Worm (Caenorhabditis elegans) whole organism, mixed stage, embryonic: Measurements from ENCODE around the gene daf-4.

Source experiments
- bed-3 ChIP-seq: fragments of 200-800 bp; sonication (Bioruptor generic); optimal IDR thresholded peaks from 3 replicates; lab custom pipeline; 2018; ENCODE audit warnings: mild to moderate bottlenecking, missing genetic modification characterization, moderate library complexity, missing compliant biosample characterization
- blmp-1 ChIP-seq: fragments of 150-350 bp; optimal IDR thresholded peaks from 2 replicates; lab custom pipeline; 2014; ENCODE audit warnings: missing biosample characterization, missing genetic modification characterization
- ceh-39 ChIP-seq: fragments of 150-350 bp; optimal IDR thresholded peaks from 2 replicates; lab custom pipeline; 2014; ENCODE audit warnings: missing biosample characterization, missing genetic modification characterization
- ces-1 ChIP-seq: fragments of 150-350 bp; optimal IDR thresholded peaks from 2 replicates; lab custom pipeline; 2014; ENCODE audit warnings: missing biosample characterization, missing genetic modification reagents, missing genetic modification characterization
- drap-1 ChIP-seq: fragments of 200-800 bp; sonication (Bioruptor generic); optimal IDR thresholded peaks from 3 replicates; lab custom pipeline; 2018; ENCODE audit warnings: mild to moderate bottlenecking, missing genetic modification characterization, missing compliant biosample characterization
- elt-1 ChIP-seq: sonication (generic microtip); optimal IDR thresholded peaks from 2 replicates; lab custom pipeline; 2017; ENCODE audit warnings: missing genetic modification characterization, mild to moderate bottlenecking, missing compliant biosample characterization, antibody characterized with exemption, moderate library complexity, borderline replicate concordance; ENCODE audit not compliant: insufficient read depth
- elt-3 ChIP-seq: fragments of 150-350 bp; optimal IDR thresholded peaks from 2 replicates; lab custom pipeline; 2014; ENCODE audit warnings: missing biosample characterization, missing genetic modification characterization
- flh-1 ChIP-seq: fragments of 200-800 bp; sonication (Bioruptor generic); optimal IDR thresholded peaks from 2 replicates; lab custom pipeline; 2018; ENCODE audit warnings: mild to moderate bottlenecking, missing genetic modification characterization, moderate library complexity, missing compliant biosample characterization
- ham-2 ChIP-seq: fragments of 200-800 bp; sonication (Bioruptor generic); optimal IDR thresholded peaks from 2 replicates; lab custom pipeline; 2018; ENCODE audit warnings: mild to moderate bottlenecking, missing genetic modification characterization, missing compliant biosample characterization
- hlh-1 ChIP-seq: fragments of 150-350 bp; optimal IDR thresholded peaks from 2 replicates; lab custom pipeline; 2014; ENCODE audit warnings: missing biosample characterization, missing genetic modification reagents, missing genetic modification characterization
- lin-13 ChIP-seq: fragments of 150-350 bp; optimal IDR thresholded peaks from 2 replicates; lab custom pipeline; 2014; ENCODE audit warnings: missing biosample characterization, missing genetic modification characterization
- lin-32 ChIP-seq: fragments of 200-800 bp; sonication (Bioruptor generic); optimal IDR thresholded peaks from 2 replicates; lab custom pipeline; 2018; ENCODE audit warnings: mild to moderate bottlenecking, missing genetic modification characterization, missing compliant biosample characterization
- lsy-2 ChIP-seq: fragments of 150-350 bp; optimal IDR thresholded peaks from 2 replicates; lab custom pipeline; 2014; ENCODE audit warnings: missing biosample characterization, missing genetic modification characterization
- mab-5 ChIP-seq: fragments of 150-350 bp; optimal IDR thresholded peaks from 2 replicates; lab custom pipeline; 2014; ENCODE audit warnings: missing biosample characterization, missing genetic modification characterization
- mep-1 ChIP-seq: fragments of 150-350 bp; optimal IDR thresholded peaks from 2 replicates; lab custom pipeline; 2017; ENCODE audit warnings: missing biosample characterization, missing genetic modification reagents, missing genetic modification characterization, inconsistent platforms
- mls-2 ChIP-seq: sonication (generic microtip); optimal IDR thresholded peaks from 2 replicates; lab custom pipeline; 2016; ENCODE audit warnings: mild to moderate bottlenecking, missing genetic modification characterization, moderate library complexity, missing compliant biosample characterization
- nhr-12 ChIP-seq: fragments of 150-350 bp; optimal IDR thresholded peaks from 2 replicates; lab custom pipeline; 2014; ENCODE audit warnings: missing biosample characterization, missing genetic modification characterization
- nhr-2 ChIP-seq: fragments of 150-350 bp; optimal IDR thresholded peaks from 2 replicates; lab custom pipeline; 2014; ENCODE audit warnings: missing biosample characterization, missing genetic modification characterization
- nhr-237 ChIP-seq: fragments of 150-350 bp; optimal IDR thresholded peaks from 2 replicates; lab custom pipeline; 2014; ENCODE audit warnings: missing biosample characterization, missing genetic modification characterization
- nhr-28 ChIP-seq: fragments of 150-350 bp; optimal IDR thresholded peaks from 2 replicates; lab custom pipeline; 2014; ENCODE audit warnings: missing biosample characterization, missing genetic modification characterization
- nhr-76 ChIP-seq: sonication (generic microtip); optimal IDR thresholded peaks from 2 replicates; lab custom pipeline; 2017; ENCODE audit warnings: missing biosample characterization, missing genetic modification characterization
- pha-4 ChIP-seq: fragments of 150-350 bp; optimal IDR thresholded peaks from 2 replicates; lab custom pipeline; 2018; ENCODE audit warnings: missing biosample characterization, missing genetic modification reagents, missing genetic modification characterization
- sem-2 ChIP-seq: fragments of 200-800 bp; sonication (Bioruptor generic); optimal IDR thresholded peaks from 2 replicates; lab custom pipeline; 2018; ENCODE audit warnings: mild to moderate bottlenecking, missing genetic modification characterization, missing compliant biosample characterization
- sptf-1 ChIP-seq: sonication (generic microtip); optimal IDR thresholded peaks from 2 replicates; lab custom pipeline; 2017; ENCODE audit warnings: mild to moderate bottlenecking, missing genetic modification characterization, moderate library complexity, missing compliant biosample characterization
- tbx-8 ChIP-seq: fragments of 200-800 bp; sonication (Bioruptor generic); optimal IDR thresholded peaks from 2 replicates; lab custom pipeline; 2018; ENCODE audit warnings: mild to moderate bottlenecking, missing genetic modification characterization, moderate library complexity, missing compliant biosample characterization
- unc-120 ChIP-seq: sonication (generic microtip); optimal IDR thresholded peaks from 2 replicates; lab custom pipeline; 2017; ENCODE audit warnings: missing genetic modification characterization, missing compliant biosample characterization; ENCODE audit not compliant: poor library complexity, severe bottlenecking
- unc-62 ChIP-seq: fragments of 150-350 bp; optimal IDR thresholded peaks from 2 replicates; lab custom pipeline; 2014; ENCODE audit warnings: missing biosample characterization, missing genetic modification reagents, missing genetic modification characterization
- zip-8 ChIP-seq: fragments of 150-350 bp; optimal IDR thresholded peaks from 2 replicates; lab custom pipeline; 2014; ENCODE audit warnings: missing biosample characterization, missing genetic modification characterization
- ztf-11 ChIP-seq: fragments of 150-350 bp; optimal IDR thresholded peaks from 2 replicates; lab custom pipeline; 2014; ENCODE audit warnings: missing biosample characterization, missing genetic modification characterization

daf-4 gene

DNA sequence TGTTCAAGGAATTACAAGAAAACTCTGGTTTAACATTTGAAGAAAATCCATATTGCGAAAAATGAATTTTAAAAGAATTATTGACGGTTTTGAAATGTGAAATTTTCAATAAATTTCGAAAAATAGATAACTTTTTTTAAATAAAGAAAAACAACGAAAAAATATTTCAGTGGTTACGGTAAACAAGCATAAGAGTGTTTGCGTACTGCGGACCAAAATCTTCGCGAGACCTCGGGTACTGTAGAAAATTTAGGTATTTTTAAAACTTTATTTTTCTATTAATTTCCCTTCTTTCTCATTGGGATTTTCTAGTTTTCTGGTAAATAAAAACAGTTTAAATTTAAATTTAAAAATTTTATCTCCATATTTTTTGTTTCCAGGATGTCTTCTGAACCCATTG, 20.9 kb upstream of the daf-4 start, which contains the start of gene xnd-1:
Gene xnd-1, plus strand, starts transcription at position 381 of the 400 bp plus-strand sequence.
- no peak for TF ChIP-seq blmp-1 (tag; lab: Kevin White, UChicago)
- TF ChIP-seq nhr-28 (tag; lab: Kevin White, UChicago) = no peak
- TF ChIP-seq mls-2 (tag; lab: Kevin White, UChicago) = no peak
- TF ChIP-seq bed-3 (GFP tag; lab: Kevin White, UChicago) = no peak
- TF ChIP-seq unc-62 (GFP tag; lab: Kevin White, UChicago) = no peak
- no peak for TF ChIP-seq lin-13 (tag; lab: Kevin White, UChicago)
- TF ChIP-seq ztf-11 (tag; lab: Kevin White, UChicago) = no peak

DNA sequence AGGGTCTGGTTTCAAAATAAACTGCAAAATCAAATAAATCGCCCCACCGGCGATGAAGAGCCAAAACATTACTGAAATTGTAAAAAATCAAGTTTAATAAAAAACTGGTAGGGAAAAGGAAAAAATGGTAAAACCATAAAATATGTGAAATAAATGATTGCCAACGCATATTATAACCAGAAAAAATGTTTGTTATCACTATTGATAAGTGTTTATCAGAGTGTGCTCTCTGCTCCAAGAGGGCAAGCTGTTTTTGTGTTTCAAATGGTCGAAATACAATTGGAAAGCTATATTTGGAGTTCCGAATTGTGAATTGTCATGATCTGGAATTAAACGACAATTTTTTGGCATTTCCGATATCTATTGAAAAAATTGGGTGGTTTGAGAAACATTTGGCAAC, 14.7 kb upstream of the daf-4 start, which contains the start of gene C05D2.8:
Gene C05D2.8, minus strand, starts transcription at position 71 of the 400 bp plus-strand sequence.
- TF ChIP-seq tbx-8 (GFP tag; lab: Kevin White, UChicago) = no peak
- no peak for TF ChIP-seq mab-5 (tag; lab: Kevin White, UChicago)
- TF ChIP-seq sptf-1 (tag; lab: Kevin White, UChicago) = no peak
- TF ChIP-seq nhr-28 (tag; lab: Kevin White, UChicago) = no peak
- TF ChIP-seq ham-2 = no peak
- TF ChIP-seq, all 35 proteins: peak for 0

DNA sequence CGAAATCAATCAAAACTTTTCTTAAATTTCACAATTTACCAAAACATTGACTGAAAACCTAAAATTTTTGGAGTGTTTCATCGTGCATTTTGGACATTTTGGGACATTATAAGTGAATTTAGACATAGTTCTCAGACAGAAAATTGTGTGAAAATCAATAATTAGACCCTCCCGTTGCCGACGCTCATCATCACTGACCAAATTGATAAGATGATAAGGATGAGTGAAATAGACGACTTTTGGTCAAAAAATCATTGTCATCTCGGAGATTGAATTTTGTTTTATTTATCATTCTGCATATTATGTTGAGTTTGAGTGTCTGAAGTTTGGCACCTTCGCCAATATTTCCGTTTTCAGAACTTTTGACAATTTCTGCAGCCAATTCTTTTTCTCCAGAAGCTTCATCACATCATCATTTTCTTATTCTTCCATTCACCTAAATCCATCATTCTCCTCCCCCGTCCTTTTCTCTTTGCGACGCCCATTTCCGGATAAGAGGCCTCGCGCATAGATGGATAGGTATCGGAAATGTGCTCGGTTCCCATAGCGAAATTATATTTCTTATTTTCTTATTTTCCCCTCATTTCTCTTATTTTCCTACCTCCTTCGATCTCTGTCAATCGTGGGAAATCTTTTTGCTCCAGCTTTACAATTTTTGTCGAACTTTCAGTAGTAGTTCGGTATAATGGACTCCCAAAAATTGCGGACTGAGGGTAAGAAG, 13.2 kb upstream of the daf-4 start, which contains the start of gene bas-1:
Gene bas-1, plus strand, starts transcription at position 671 of the 721 bp plus-strand sequence.
- TF ChIP-seq lsy-2 = no peak
- no peak for TF ChIP-seq tbx-8 (GFP tag; lab: Kevin White, UChicago)
- no peak for TF ChIP-seq sptf-1 (tag; lab: Kevin White, UChicago)
- TF ChIP-seq lin-13 (tag; lab: Kevin White, UChicago) = no peak

- TF ChIP-seq nhr-12 (tag; lab: Kevin White, UChicago) = no peak
- no peak for TF ChIP-seq lin-13 (tag; lab: Kevin White, UChicago)
- no peak for TF ChIP-seq mls-2 (tag; lab: Kevin White, UChicago)
- TF ChIP-seq lsy-2 = no peak
- TF ChIP-seq blmp-1 (tag; lab: Kevin White, UChicago) = no peak
- no peak for TF ChIP-seq nhr-76 (tag; lab: Kevin White, UChicago)
- TF ChIP-seq ceh-39 (tag; lab: Kevin White, UChicago) = no peak
- TF ChIP-seq tbx-8 (GFP tag; lab: Kevin White, UChicago) = no peak
- no peak for TF ChIP-seq flh-1 (GFP tag; lab: Kevin White, UChicago)
- TF ChIP-seq pha-4 (tag; lab: Kevin White, UChicago) = no peak
- no peak for TF ChIP-seq zip-8 (tag; lab: Kevin White, UChicago)
These were observed 10.3 kb upstream of the daf-4 start, which contains the start of gene basl-1 for ce11 chrIII:5614648-5615047. TSS of gene basl-1 (plus strand) at chrIII:5614948.

DNA sequence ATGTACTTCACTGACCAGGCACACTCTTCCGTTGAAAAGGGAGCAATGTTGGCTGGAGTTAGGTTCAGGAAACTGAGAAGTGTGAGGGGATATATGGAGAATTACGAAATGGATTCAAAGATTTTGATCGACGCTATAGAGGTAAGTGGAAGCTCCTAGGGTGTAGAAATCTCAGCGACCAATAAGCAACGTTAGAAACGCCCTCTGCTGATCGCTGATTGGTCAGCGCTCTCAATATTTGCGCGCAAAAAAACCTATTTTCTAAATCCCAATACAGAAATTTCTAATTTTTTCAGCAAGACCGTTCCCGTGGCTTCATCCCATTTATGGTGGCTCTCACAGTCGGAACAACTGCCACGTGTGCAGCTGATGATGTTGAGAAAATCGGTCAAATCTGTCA, 9.3 kb upstream of the daf-4 start:
- no peak for TF ChIP-seq lin-32 (GFP tag; lab: Kevin White, UChicago)
- no peak for TF ChIP-seq ham-2
- TF ChIP-seq mls-2 (tag; lab: Kevin White, UChicago) = no peak
- TF ChIP-seq pha-4 (tag; lab: Kevin White, UChicago) = no peak
- TF ChIP-seq, all 35 proteins: peak for 0

ce11 chrIII:5620186-5620585, 4.7 kb upstream of the daf-4 start:
- TF ChIP-seq ham-2 (no peak), lin-32 (GFP tag; lab: Kevin White, UChicago) (no peak), drap-1 (GFP tag; lab: Kevin White, UChicago) (no peak), nhr-237 (tag; lab: Kevin White, UChicago) (no peak), mep-1 (tag; lab: Kevin White, UChicago) (no peak), ceh-39 (tag; lab: Kevin White, UChicago) (no peak), ces-1 (GFP tag; lab: Kevin White, UChicago) (no peak), elt-3 (tag; lab: Kevin White, UChicago) (no peak), hlh-1 (tag; lab: Kevin White, UChicago) (no peak), zip-8 (tag; lab: Kevin White, UChicago) (no peak), nhr-2 (tag; lab: Kevin White, UChicago) (no peak), elt-1 (tag; lab: Kevin White, UChicago) (no peak), bed-3 (GFP tag; lab: Kevin White, UChicago) (no peak), unc-120 (tag; lab: Kevin White, UChicago) (no peak), sem-2 (GFP tag; lab: Kevin White, UChicago) (no peak), flh-1 (GFP tag; lab: Kevin White, UChicago) (no peak)
